Worm (Caenorhabditis elegans) whole organism, L4/young adult: Measurements from ENCODE around the gene imb-2.

Experiments used
- W03F9.2 ChIP-seq: fragments of 150-350 bp; optimal IDR thresholded peaks from 2 replicates; lab custom pipeline; 2014; ENCODE audit warnings: missing biosample characterization, missing genetic modification characterization
- dao-5 ChIP-seq: sonication (generic microtip); optimal IDR thresholded peaks from 2 replicates; lab custom pipeline; 2016; ENCODE audit warnings: missing genotype, missing genetic modification characterization, moderate library complexity, missing compliant biosample characterization
- him-1 ChIP-seq: sonication (generic microtip); optimal IDR thresholded peaks from 2 replicates; lab custom pipeline; 2016; ENCODE audit warnings: missing genotype, missing genetic modification reagents, missing genetic modification characterization, missing compliant biosample characterization

DNA sequence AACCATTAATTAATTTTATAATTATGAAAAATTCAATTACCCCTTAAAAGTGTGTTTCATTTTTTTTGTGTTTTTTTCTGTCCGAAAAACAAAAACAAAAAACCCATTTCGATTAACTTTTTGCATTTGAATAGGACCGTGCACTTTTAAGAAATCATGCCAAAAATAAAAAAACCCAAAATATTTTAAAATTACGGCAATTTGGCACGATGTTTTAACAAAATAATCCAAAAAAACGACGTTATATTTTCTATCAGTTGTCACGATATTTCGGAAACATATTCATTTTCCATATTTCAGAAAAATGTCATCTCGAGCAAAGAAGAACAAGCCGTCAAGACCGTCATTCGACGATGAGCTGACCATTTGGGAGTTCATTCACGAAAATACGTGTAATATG lies 3.8 kb upstream of the imb-2 start, which contains the start of gene tebp-1:
- TF ChIP-seq him-1 (no peak), dao-5 (tag; lab: Kevin White, UChicago) (no peak), W03F9.2 (tag; lab: Kevin White, UChicago) (no peak)
